Fruit fly (Drosophila melanogaster) whole organism, embryonic: Measurements from ENCODE around the gene tj.

Source experiments
- Adf1 ChIP-seq: fragments of 200-800 bp; sonication (Bioruptor generic); IDR thresholded peaks from 2 replicates; pipeline ENCODE4 v1.3.6; 2022; ENCODE audit warnings: missing biosample characterization, missing genetic modification characterization
- CG10147 ChIP-seq: fragments of 200-800 bp; sonication (Bioruptor generic); optimal IDR thresholded peaks from 2 replicates; lab custom pipeline; 2019; ENCODE audit warnings: missing biosample characterization, mild to moderate bottlenecking, missing genetic modification characterization, moderate library complexity
- CG1024 ChIP-seq: fragments of 200-800 bp; sonication (Bioruptor generic); IDR thresholded peaks from 2 replicates; pipeline ENCODE4 v1.3.6; 2022; ENCODE audit warnings: missing biosample characterization, missing genetic modification characterization
- CG10267 ChIP-seq: fragments of 200-800 bp; sonication (Bioruptor generic); optimal IDR thresholded peaks from 2 replicates; lab custom pipeline; 2018; ENCODE audit warnings: missing biosample characterization, mild to moderate bottlenecking, missing genetic modification characterization, moderate library complexity
- CG10321 ChIP-seq: fragments of 200-800 bp; sonication (Bioruptor generic); IDR thresholded peaks from 2 replicates; pipeline ENCODE4 v1.3.6; 2022; ENCODE audit warnings: missing biosample characterization, missing genetic modification characterization
- CG11504 ChIP-seq: fragments of 200-800 bp; sonication (Bioruptor generic); optimal IDR thresholded peaks from 3 replicates; lab custom pipeline; 2019; ENCODE audit warnings: missing biosample characterization, mild to moderate bottlenecking, missing genetic modification characterization, moderate library complexity
- CG15479 ChIP-seq: fragments of 200-800 bp; sonication (Bioruptor generic); optimal IDR thresholded peaks from 3 replicates; lab custom pipeline; 2019; ENCODE audit warnings: missing biosample characterization, mild to moderate bottlenecking, missing genetic modification characterization, moderate library complexity
- CG18011 ChIP-seq: fragments of 200-800 bp; sonication (Bioruptor generic); optimal IDR thresholded peaks from 2 replicates; lab custom pipeline; 2017; ENCODE audit warnings: missing biosample characterization, missing genetic modification characterization, mild to moderate bottlenecking, moderate library complexity, missing genotype
- CG2712 ChIP-seq: fragments of 200-800 bp; optimal IDR thresholded peaks from 3 replicates; lab custom pipeline; 2019; ENCODE audit warnings: missing biosample characterization, mild to moderate bottlenecking, missing genetic modification characterization, moderate library complexity
- CG30431 ChIP-seq: fragments of 200-800 bp; sonication (Bioruptor generic); optimal IDR thresholded peaks from 2 replicates; lab custom pipeline; 2017; ENCODE audit warnings: missing biosample characterization, missing genetic modification characterization
- CG4328 ChIP-seq: fragments of 200-800 bp; sonication (Bioruptor generic); optimal IDR thresholded peaks from 3 replicates; lab custom pipeline; 2017; ENCODE audit warnings: missing biosample characterization, missing genetic modification reagents, missing genetic modification characterization
- CG4360 ChIP-seq: fragments of 200-800 bp; sonication (Bioruptor generic); IDR thresholded peaks from 2 replicates; pipeline ENCODE4 v1.3.6; 2022; ENCODE audit warnings: missing biosample characterization, missing genetic modification characterization
- CG4424 ChIP-seq: fragments of 200-800 bp; sonication (Bioruptor generic); optimal IDR thresholded peaks from 3 replicates; lab custom pipeline; 2016; ENCODE audit warnings: missing biosample characterization, missing genetic modification characterization
- CG6254 ChIP-seq: fragments of 200-800 bp; sonication (Bioruptor generic); optimal IDR thresholded peaks from 3 replicates; lab custom pipeline; 2017; ENCODE audit warnings: mild to moderate bottlenecking, missing biosample characterization, missing genetic modification reagents, missing genetic modification characterization
- CG7839 ChIP-seq: fragments of 200-800 bp; sonication (Bioruptor generic); optimal IDR thresholded peaks from 3 replicates; lab custom pipeline; 2018; ENCODE audit warnings: missing biosample characterization, mild to moderate bottlenecking, missing genetic modification characterization, moderate library complexity
- CG8478 ChIP-seq: fragments of >200 bp; optimal IDR thresholded peaks from 2 replicates; lab custom pipeline; 2018
- D19A ChIP-seq: fragments of 200-800 bp; optimal IDR thresholded peaks from 3 replicates; lab custom pipeline; 2019; ENCODE audit warnings: missing biosample characterization, mild to moderate bottlenecking, missing genetic modification characterization, moderate library complexity
- D19B ChIP-seq: fragments of 200-800 bp; sonication (Bioruptor generic); optimal IDR thresholded peaks from 2 replicates; lab custom pipeline; 2017; ENCODE audit warnings: missing biosample characterization, mild to moderate bottlenecking, missing genetic modification characterization
- Dad ChIP-seq: fragments of 200-800 bp; sonication (Bioruptor generic); optimal IDR thresholded peaks from 3 replicates; lab custom pipeline; 2016; ENCODE audit warnings: missing biosample characterization, missing genetic modification characterization
- Deaf1 ChIP-seq: fragments of 200-800 bp; optimal IDR thresholded peaks from 3 replicates; lab custom pipeline; 2019; ENCODE audit warnings: missing biosample characterization, mild to moderate bottlenecking, missing genetic modification characterization, moderate library complexity
- Dref ChIP-seq: fragments of 200-800 bp; sonication (Bioruptor generic); IDR thresholded peaks from 2 replicates; pipeline ENCODE4 v1.3.6; 2022; ENCODE audit warnings: missing biosample characterization, missing genetic modification characterization
- E2f2 ChIP-seq: fragments of 200-800 bp; sonication (Bioruptor generic); IDR thresholded peaks from 2 replicates; pipeline ENCODE4 v1.3.6; 2022; ENCODE audit warnings: missing biosample characterization, missing genetic modification characterization
- Elba2 ChIP-seq: fragments of 200-800 bp; sonication (Bioruptor generic); optimal IDR thresholded peaks from 3 replicates; lab custom pipeline; 2016; ENCODE audit warnings: missing biosample characterization, missing genetic modification characterization
- Ets65A ChIP-seq: fragments of 200-800 bp; sonication (Bioruptor generic); peaks from one replicate; lab custom pipeline; 2016; ENCODE audit warnings: missing biosample characterization, missing genetic modification characterization
- HLH54F ChIP-seq: fragments of 200-800 bp; sonication (Bioruptor generic); optimal IDR thresholded peaks from 3 replicates; lab custom pipeline; 2016; ENCODE audit warnings: missing biosample characterization, missing genetic modification characterization
- Kr ChIP-seq: fragments of 200-800 bp; sonication (Bioruptor generic); optimal IDR thresholded peaks from 2 replicates; lab custom pipeline; 2017; ENCODE audit warnings: missing biosample characterization, mild to moderate bottlenecking, missing genetic modification characterization
- NFAT ChIP-seq: fragments of 200-800 bp; sonication (Bioruptor generic); IDR thresholded peaks from 2 replicates; pipeline ENCODE4 v1.3.6; 2022; ENCODE audit warnings: missing biosample characterization, missing genetic modification characterization
- Nf-YB ChIP-seq: fragments of 200-800 bp; sonication (Bioruptor generic); optimal IDR thresholded peaks from 3 replicates; lab custom pipeline; 2019; ENCODE audit warnings: missing biosample characterization, mild to moderate bottlenecking, missing genetic modification characterization, moderate library complexity
- Nf-YC ChIP-seq: fragments of 200-800 bp; optimal IDR thresholded peaks from 3 replicates; lab custom pipeline; 2019; ENCODE audit warnings: missing biosample characterization, mild to moderate bottlenecking, missing genetic modification characterization, moderate library complexity
- Trl ChIP-seq, 3 experiments: fragments of >200 bp in 2 of 3; fragments of 200-800 bp in 1 of 3; sonication (Bioruptor generic) in 1 of 3; optimal IDR thresholded peaks; 2 replicates in 1 of 3; 3 replicates in 2 of 3; lab custom pipeline; 2016 to 2017; ENCODE audit warnings: missing biosample characterization in 1 of 3, missing genetic modification characterization in 1 of 3
- abd-A ChIP-seq: fragments of 200-800 bp; sonication (Bioruptor generic); optimal IDR thresholded peaks from 3 replicates; lab custom pipeline; 2019; ENCODE audit warnings: missing biosample characterization, mild to moderate bottlenecking, missing genetic modification characterization, moderate library complexity
- bigmax ChIP-seq: fragments of 200-800 bp; sonication (Bioruptor generic); optimal IDR thresholded peaks from 2 replicates; lab custom pipeline; 2018; ENCODE audit warnings: missing biosample characterization, mild to moderate bottlenecking, missing genetic modification characterization
- cad ChIP-seq: fragments of >200 bp; optimal IDR thresholded peaks from 2 replicates; lab custom pipeline; 2017; ENCODE audit warnings: missing biosample characterization, missing genetic modification characterization
- esg ChIP-seq: fragments of 200-800 bp; sonication (Bioruptor generic); conservative IDR thresholded peaks from 2 replicates; pipeline ENCODE4 v1.3.6; 2022; ENCODE audit warnings: missing biosample characterization, missing genetic modification characterization
- eve ChIP-seq, 2 experiments: fragments of >200 bp; optimal IDR thresholded peaks; 2 replicates each; lab custom pipeline; 2017; ENCODE audit warnings: missing biosample characterization in 2 of 2, missing genetic modification characterization in 2 of 2
- fru ChIP-seq: fragments of >200 bp; optimal IDR thresholded peaks from 2 replicates; lab custom pipeline; 2017
- hth ChIP-seq: fragments of >200 bp; optimal IDR thresholded peaks from 2 replicates; lab custom pipeline; 2017; ENCODE audit warnings: inconsistent platforms
- lmd ChIP-seq: fragments of 200-800 bp; sonication (Bioruptor generic); IDR thresholded peaks from 2 replicates; pipeline ENCODE4 v1.3.6; 2022; ENCODE audit warnings: missing biosample characterization, missing genetic modification characterization
- nerfin-1 ChIP-seq: fragments of 200-800 bp; sonication (Bioruptor generic); optimal IDR thresholded peaks from 3 replicates; lab custom pipeline; 2019; ENCODE audit warnings: missing biosample characterization, mild to moderate bottlenecking, missing genetic modification characterization, moderate library complexity
- onecut ChIP-seq: fragments of 200-800 bp; sonication (Bioruptor generic); IDR thresholded peaks from 2 replicates; pipeline ENCODE4 v1.3.6; 2022; ENCODE audit warnings: missing biosample characterization, missing genetic modification characterization
- phol ChIP-seq: fragments of 200-800 bp; sonication (Bioruptor generic); optimal IDR thresholded peaks from 3 replicates; lab custom pipeline; 2018; ENCODE audit warnings: missing biosample characterization, mild to moderate bottlenecking, missing genetic modification characterization, moderate library complexity
- pros ChIP-seq: fragments of 200-800 bp; sonication (Bioruptor generic); optimal IDR thresholded peaks from 3 replicates; lab custom pipeline; 2019; ENCODE audit warnings: missing biosample characterization, mild to moderate bottlenecking, missing genetic modification characterization, moderate library complexity
- row ChIP-seq: fragments of 200-800 bp; sonication (Bioruptor generic); IDR thresholded peaks from 3 replicates; pipeline ENCODE4 v1.3.6; 2022; ENCODE audit warnings: missing biosample characterization, missing genetic modification characterization
- sens ChIP-seq: fragments of 200-800 bp; sonication (Bioruptor generic); peaks from one replicate; lab custom pipeline; 2016; ENCODE audit warnings: missing biosample characterization, missing genetic modification characterization
- slou ChIP-seq: fragments of 200-800 bp; sonication (Bioruptor generic); optimal IDR thresholded peaks from 3 replicates; lab custom pipeline; 2016; ENCODE audit warnings: missing biosample characterization, missing genetic modification characterization
- slp2 ChIP-seq: fragments of 200-800 bp; sonication (Bioruptor generic); optimal IDR thresholded peaks from 2 replicates; lab custom pipeline; 2016; ENCODE audit warnings: missing biosample characterization, missing genetic modification characterization
- sqz ChIP-seq: fragments of 200-800 bp; sonication (Bioruptor generic); optimal IDR thresholded peaks from 3 replicates; lab custom pipeline; 2018; ENCODE audit warnings: missing biosample characterization, mild to moderate bottlenecking, missing genetic modification characterization
- stwl ChIP-seq: fragments of 200-800 bp; sonication (Bioruptor generic); optimal IDR thresholded peaks from 3 replicates; lab custom pipeline; 2018; ENCODE audit warnings: missing biosample characterization, mild to moderate bottlenecking, missing genetic modification characterization, moderate library complexity
- tll ChIP-seq, 2 experiments: fragments of 200-800 bp in 1 of 2; fragments of >200 bp in 1 of 2; sonication (Bioruptor generic) in 1 of 2; optimal IDR thresholded peaks; 2 replicates each; lab custom pipeline; 2017 to 2019; ENCODE audit warnings: missing biosample characterization in 2 of 2, missing genetic modification characterization in 2 of 2, mild to moderate bottlenecking in 1 of 2, moderate library complexity in 1 of 2
- zen ChIP-seq: fragments of 200-800 bp; sonication (Bioruptor generic); optimal IDR thresholded peaks from 3 replicates; lab custom pipeline; 2018; ENCODE audit warnings: missing biosample characterization, mild to moderate bottlenecking, missing genetic modification characterization, moderate library complexity

The tj gene

DNA sequence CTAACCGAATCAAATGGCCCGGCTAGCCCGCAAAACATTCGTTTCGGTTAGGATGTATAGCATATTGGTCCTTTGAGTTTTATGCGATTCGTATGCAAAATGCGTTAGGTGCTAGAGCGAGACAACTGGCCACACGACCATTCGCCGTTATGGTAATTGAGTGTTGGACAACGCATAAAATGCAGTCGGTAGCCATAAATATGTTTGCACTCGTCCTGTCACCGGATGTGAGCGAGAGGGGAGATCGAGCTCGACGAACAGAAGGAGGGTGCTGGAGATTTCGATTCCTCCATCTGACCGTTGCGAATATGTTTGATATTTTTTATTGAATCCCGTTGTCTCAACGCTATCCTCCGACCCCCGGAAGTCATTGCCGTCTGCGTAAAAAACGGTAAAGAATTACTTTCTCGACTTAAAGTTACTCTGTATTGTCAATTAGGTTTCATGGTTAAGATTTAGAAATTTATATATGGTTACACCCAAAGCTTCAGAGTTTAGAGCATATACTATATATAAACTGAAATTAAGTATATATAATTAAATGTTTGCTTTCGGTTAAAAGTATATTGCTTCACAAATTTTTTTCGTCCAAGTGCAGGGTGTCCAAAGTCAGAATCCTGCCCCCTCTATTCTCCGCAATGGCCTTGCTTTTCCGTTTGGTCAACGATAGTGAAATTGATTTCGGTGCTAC is 6.0 kb upstream of the tj start (continued):
- TF ChIP-seq CG18011 (no peak), row (peak; percentile 51; the same call in 1 of the 3 replicates), phol (peak; percentile 67), stwl (tag; lab: Kevin White, UChicago) (peak; percentile 90), D19B (peak; percentile 58), Dad (GFP tag; lab: Kevin White, UChicago) (no peak), zen (peak; percentile 47), CG11504 (tag; lab: Kevin White, UChicago) (peak; percentile 0), cad (GFP tag; lab: Kevin White, UChicago) (peak; percentile 24), onecut (GFP tag; lab: Robert Waterston, UW) (no peak), D19A (peak; percentile 16), CG7839 (peak; percentile 7), CG10321 (GFP tag; lab: Robert Waterston, UW) (0 out of 2 replicates have a peak, but pooled peaks have one; percentile 32), CG10147 (GFP tag; lab: Kevin White, UChicago) (no peak), CG10267 (tag; lab: Kevin White, UChicago) (peak; percentile 61), sens (GFP tag; lab: Kevin White, UChicago) (peak; percentile 24), sqz (GFP tag; lab: Kevin White, UChicago) (peak; percentile 9)

DNA sequence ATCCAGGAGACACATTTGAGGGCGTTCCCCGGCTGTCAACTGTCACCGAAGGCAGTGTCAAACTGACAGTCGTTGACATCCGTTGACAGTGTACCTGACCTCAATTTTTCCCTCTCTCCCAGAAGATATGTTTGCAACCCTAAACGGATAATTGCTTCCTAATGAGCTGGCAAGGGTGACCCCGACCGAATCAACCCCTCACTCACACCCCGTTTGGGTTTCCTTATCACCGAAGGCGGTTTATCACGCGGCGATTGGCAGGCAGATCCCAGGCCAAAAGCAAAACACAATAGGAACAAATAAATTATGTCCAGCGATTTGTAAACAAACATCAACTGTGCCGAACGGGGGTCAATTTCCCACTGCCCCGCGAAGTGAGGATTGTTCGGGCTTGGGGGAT is 4.7 kb upstream of the tj start:
- TF ChIP-seq slou (GFP tag; lab: Kevin White, UChicago) (no peak), CG30431 (GFP tag; lab: Kevin White, UChicago) (no peak), HLH54F (GFP tag; lab: Kevin White, UChicago) (no peak), E2f2 (no peak), CG10321 (GFP tag; lab: Robert Waterston, UW) (no peak), NFAT (GFP tag; lab: Robert Waterston, UW) (no peak), Ets65A (GFP tag; lab: Kevin White, UChicago) (peak; percentile 2), lmd (no peak), nerfin-1 (tag; lab: Kevin White, UChicago) (peak; percentile 14), pros (GFP tag; lab: Kevin White, UChicago) (peak; percentile 84), Kr (peak; percentile 52), hth (peak; percentile 1), Nf-YB (GFP tag; lab: Kevin White, UChicago) (peak; percentile 5), slp2 (GFP tag; lab: Kevin White, UChicago) (no peak), CG1024 (no peak), CG4424 (GFP tag; lab: Kevin White, UChicago) (no peak), fru (lab: Kevin White, UChicago) (no peak), Dref (GFP tag; lab: Robert Waterston, UW) (no peak), tll (GFP tag; optimal IDR thresholded peaks at IDR 0.05; lab: Kevin White, UChicago) (peak in 1 of 2 experiments; percentile 40), zen (peak; percentile 34)

DNA sequence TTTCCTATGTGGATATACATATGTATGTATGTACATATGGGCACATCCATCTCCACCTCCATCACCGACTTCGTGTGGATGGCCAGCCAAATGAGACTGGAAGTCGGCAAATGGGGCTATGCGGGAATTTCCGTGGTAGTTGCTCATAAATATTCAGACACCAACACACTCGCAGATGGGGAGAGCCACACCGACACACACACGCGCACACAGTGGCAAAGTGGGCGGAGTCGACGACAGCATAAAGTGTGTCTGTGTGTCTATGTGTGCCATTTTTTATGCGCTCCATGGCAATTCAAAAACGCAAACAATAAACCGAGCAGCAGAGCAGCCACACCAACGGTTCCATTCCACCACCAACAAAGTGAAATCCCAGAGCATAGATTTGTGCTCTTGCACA is 1.2 kb upstream of the tj start:
- TF ChIP-seq CG6254 (GFP tag; lab: Kevin White, UChicago), result no peak
- no peak for TF ChIP-seq CG11504 (tag; lab: Kevin White, UChicago)
- no peak for TF ChIP-seq CG2712 (tag; lab: Kevin White, UChicago)
- TF ChIP-seq bigmax (GFP tag; lab: Kevin White, UChicago), result no peak
- TF ChIP-seq Adf1 (GFP tag; lab: Robert Waterston, UW), result peak; percentile 7; the same call in 1 of the 2 replicates
- no peak for TF ChIP-seq eve (GFP tag; optimal IDR thresholded peaks at IDR 0.05; lab: Kevin White, UChicago)
- peak; percentile 45 for TF ChIP-seq CG8478 (lab: Kevin White, UChicago)
- TF ChIP-seq CG4328 (GFP tag; lab: Kevin White, UChicago), result no peak
- TF ChIP-seq CG15479 (GFP tag; lab: Kevin White, UChicago), result no peak
- no peak for TF ChIP-seq Elba2 (GFP tag; lab: Kevin White, UChicago)
- TF ChIP-seq Trl (optimal IDR thresholded peaks at IDR 0.05; lab: Kevin White, UChicago), result peak in 1 of 2 experiments; percentile 7
- TF ChIP-seq Trl (GFP tag; optimal IDR thresholded peaks at IDR 0.05; lab: Kevin White, UChicago), result no peak
- peak; percentile 93 for TF ChIP-seq Nf-YC (tag; lab: Kevin White, UChicago)
- no peak for TF ChIP-seq esg (GFP tag; lab: Robert Waterston, UW)
- TF ChIP-seq CG4360 (GFP tag; lab: Robert Waterston, UW), result peak; percentile 13; the same call in 1 of the 2 replicates
- TF ChIP-seq Deaf1 (tag; lab: Kevin White, UChicago), result peak; percentile 76
- TF ChIP-seq nerfin-1 (tag; lab: Kevin White, UChicago), result peak; percentile 28
- TF ChIP-seq abd-A (tag; lab: Kevin White, UChicago), result peak; percentile 73
